Worm (Caenorhabditis elegans) whole organism, late embryonic: ENCODE data around the gene C07A12.7.

ENCODE experiments used
- ceh-45 ChIP-seq: fragments of 200-800 bp; sonication (Bioruptor generic); IDR thresholded peaks from 2 replicates; pipeline ENCODE4 v1.3.6; 2022; ENCODE audit warnings: missing genetic modification reagents, missing genetic modification characterization, missing compliant biosample characterization
- npax-4 ChIP-seq: sonication (generic microtip); optimal IDR thresholded peaks from 2 replicates; lab custom pipeline; 2016; ENCODE audit warnings: missing genetic modification characterization, missing compliant biosample characterization
- tbx-2 ChIP-seq: sonication (generic microtip); optimal IDR thresholded peaks from 2 replicates; lab custom pipeline; 2016; ENCODE audit warnings: missing genetic modification characterization, missing compliant biosample characterization

DNA sequence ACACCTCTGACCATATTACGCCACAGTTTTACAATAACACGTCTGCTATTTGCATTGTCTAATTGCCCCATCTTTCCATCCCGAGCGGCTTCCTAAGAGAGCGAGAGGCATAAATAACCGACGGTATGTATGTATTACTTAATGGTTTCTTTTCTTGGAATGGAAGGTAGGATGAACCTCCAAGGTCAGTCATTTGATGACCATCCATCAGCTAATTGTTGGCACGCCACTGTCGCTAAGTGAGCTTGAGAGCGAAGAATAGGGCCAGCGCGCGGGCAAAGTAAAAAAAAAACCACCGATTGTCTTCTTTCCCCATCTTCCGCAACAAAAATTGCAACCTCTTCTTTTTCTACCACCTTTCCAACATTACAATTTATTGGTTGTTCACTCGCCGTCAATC lies 34.1 kb upstream of the C07A12.7 start:
- TF ChIP-seq npax-4 (no peak), ceh-45 (GFP tag; lab: Robert Waterston, UW) (no peak), tbx-2 (tag; lab: Kevin White, UChicago) (no peak)
